Worm (Caenorhabditis elegans) whole organism, young adult: Measurements from ENCODE around the gene K09E4.4.

Source experiments
- B0261.1 ChIP-seq: sonication (generic microtip); optimal IDR thresholded peaks from 2 replicates; lab custom pipeline; 2016; ENCODE audit warnings: mild to moderate bottlenecking, missing genetic modification characterization, moderate library complexity, missing compliant biosample characterization
- D2030.7 ChIP-seq: fragments of 200-800 bp; sonication (Bioruptor generic); IDR thresholded peaks from 2 replicates; pipeline ENCODE4 v1.3.6; 2022; ENCODE audit warnings: missing genetic modification reagents, missing genetic modification characterization, missing compliant biosample characterization
- F37B4.10 ChIP-seq: fragments of 200-800 bp; sonication (Bioruptor generic); IDR thresholded peaks from 2 replicates; pipeline ENCODE4 v1.3.6; 2022; ENCODE audit warnings: missing genetic modification characterization, missing compliant biosample characterization
- K11D2.4 ChIP-seq: fragments of 200-800 bp; sonication (Bioruptor generic); IDR thresholded peaks from 2 replicates; pipeline ENCODE4 v1.3.6; 2022; ENCODE audit warnings: missing genetic modification reagents, missing genetic modification characterization, missing compliant biosample characterization
- T07F8.4 ChIP-seq: sonication (generic microtip); optimal IDR thresholded peaks from 2 replicates; lab custom pipeline; 2016; ENCODE audit warnings: mild to moderate bottlenecking, missing genetic modification characterization, moderate library complexity, missing compliant biosample characterization
- Y53F4B.3 ChIP-seq: fragments of 200-800 bp; sonication (Bioruptor generic); IDR thresholded peaks from 2 replicates; pipeline ENCODE4 v1.3.6; 2022; ENCODE audit warnings: missing genetic modification reagents, missing genetic modification characterization, missing compliant biosample characterization
- Y79H2A.3 ChIP-seq: fragments of 200-800 bp; sonication (Bioruptor generic); conservative IDR thresholded peaks from 2 replicates; pipeline ENCODE4 v1.3.6; 2022; ENCODE audit warnings: missing genetic modification reagents, missing genetic modification characterization, missing compliant biosample characterization
- ama-1 ChIP-seq, 3 experiments: fragments of 150-350 bp in 1 of 3; sonication (generic microtip) in 2 of 3; optimal IDR thresholded peaks; 2 replicates each; lab custom pipeline; 2014 to 2018; ENCODE audit warnings: missing biosample characterization in 2 of 3, missing genetic modification characterization in 2 of 3, missing genetic modification reagents in 2 of 3
- atf-7 ChIP-seq: sonication (generic microtip); optimal IDR thresholded peaks from 2 replicates; lab custom pipeline; 2017; ENCODE audit warnings: mild to moderate bottlenecking, missing genetic modification characterization, missing compliant biosample characterization
- athp-1 ChIP-seq: sonication (generic microtip); optimal IDR thresholded peaks from 2 replicates; lab custom pipeline; 2017; ENCODE audit warnings: mild to moderate bottlenecking, missing genetic modification characterization, missing compliant biosample characterization
- attf-5 ChIP-seq: fragments of 200-800 bp; sonication (Bioruptor generic); optimal IDR thresholded peaks from 2 replicates; lab custom pipeline; 2018; ENCODE audit warnings: mild to moderate bottlenecking, missing genetic modification characterization, missing compliant biosample characterization
- bed-1 ChIP-seq: fragments of 200-800 bp; sonication (Bioruptor generic); IDR thresholded peaks from 2 replicates; pipeline ENCODE4 v1.3.6; 2022; ENCODE audit warnings: missing genetic modification reagents, missing genetic modification characterization, missing compliant biosample characterization
- bed-2 ChIP-seq: fragments of 200-800 bp; sonication (Bioruptor generic); IDR thresholded peaks from 2 replicates; pipeline ENCODE4 v1.3.6; 2022; ENCODE audit warnings: missing genetic modification reagents, missing genetic modification characterization, missing compliant biosample characterization
- ccch-3 ChIP-seq: fragments of 200-800 bp; sonication (Bioruptor generic); optimal IDR thresholded peaks from 2 replicates; lab custom pipeline; 2018; ENCODE audit warnings: mild to moderate bottlenecking, missing genetic modification characterization, missing compliant biosample characterization
- cebp-2 ChIP-seq: fragments of 200-800 bp; sonication (Bioruptor generic); IDR thresholded peaks from 2 replicates; pipeline ENCODE4 v1.3.6; 2022; ENCODE audit warnings: missing genetic modification characterization, missing compliant biosample characterization
- ceh-27 ChIP-seq: fragments of 200-800 bp; sonication (Bioruptor generic); optimal IDR thresholded peaks from 2 replicates; lab custom pipeline; 2018; ENCODE audit warnings: mild to moderate bottlenecking, missing genetic modification characterization, moderate library complexity, missing compliant biosample characterization
- ceh-58 ChIP-seq: fragments of 200-800 bp; sonication (Bioruptor generic); IDR thresholded peaks from 2 replicates; pipeline ENCODE4 v1.3.6; 2022; ENCODE audit warnings: missing genetic modification characterization, missing compliant biosample characterization
- chd-7 ChIP-seq: sonication (generic microtip); optimal IDR thresholded peaks from 2 replicates; lab custom pipeline; 2016; ENCODE audit warnings: mild to moderate bottlenecking, missing genetic modification characterization, moderate library complexity, missing compliant biosample characterization
- dox-1 ChIP-seq: fragments of 200-800 bp; sonication (Bioruptor generic); IDR thresholded peaks from 2 replicates; pipeline ENCODE4 v1.3.6; 2022; ENCODE audit warnings: missing genetic modification reagents, missing genetic modification characterization, missing compliant biosample characterization
- dpff-1 ChIP-seq: sonication (generic microtip); optimal IDR thresholded peaks from 2 replicates; lab custom pipeline; 2017; ENCODE audit warnings: mild to moderate bottlenecking, missing genetic modification characterization, missing compliant biosample characterization
- dpl-1 ChIP-seq: fragments of 150-350 bp; optimal IDR thresholded peaks from 2 replicates; lab custom pipeline; 2014; ENCODE audit warnings: missing biosample characterization, missing genetic modification reagents, missing genetic modification characterization
- egrh-3 ChIP-seq: fragments of 200-800 bp; sonication (Bioruptor generic); IDR thresholded peaks from 2 replicates; pipeline ENCODE4 v1.3.6; 2022; ENCODE audit warnings: missing genetic modification reagents, missing genetic modification characterization, missing compliant biosample characterization
- ekl-4 ChIP-seq: fragments of 200-800 bp; sonication (Bioruptor generic); IDR thresholded peaks from 2 replicates; pipeline ENCODE4 v1.3.6; 2022; ENCODE audit warnings: missing genetic modification reagents, missing genetic modification characterization, missing compliant biosample characterization
- ets-4 ChIP-seq: fragments of 200-800 bp; sonication (Bioruptor generic); optimal IDR thresholded peaks from 2 replicates; lab custom pipeline; 2018; ENCODE audit warnings: mild to moderate bottlenecking, missing genetic modification characterization, missing compliant biosample characterization
- fkh-3 ChIP-seq: sonication (generic microtip); optimal IDR thresholded peaks from 2 replicates; lab custom pipeline; 2016; ENCODE audit warnings: mild to moderate bottlenecking, missing genetic modification characterization, missing compliant biosample characterization
- hlh-26 ChIP-seq: fragments of 200-800 bp; sonication (Bioruptor generic); conservative IDR thresholded peaks from 2 replicates; pipeline ENCODE4 v1.3.6; 2022; ENCODE audit warnings: missing genetic modification reagents, missing genetic modification characterization, missing compliant biosample characterization
- hmg-1.2 ChIP-seq: fragments of 200-800 bp; sonication (Bioruptor generic); IDR thresholded peaks from 2 replicates; pipeline ENCODE4 v1.3.6; 2022; ENCODE audit warnings: missing genetic modification reagents, missing genetic modification characterization, missing compliant biosample characterization
- lir-1 ChIP-seq: fragments of 200-800 bp; sonication (Bioruptor generic); conservative IDR thresholded peaks from 2 replicates; pipeline ENCODE4 v1.3.6; 2022; ENCODE audit warnings: missing genetic modification reagents, missing genetic modification characterization, missing compliant biosample characterization
- madf-10 ChIP-seq: sonication (generic microtip); optimal IDR thresholded peaks from 2 replicates; lab custom pipeline; 2016; ENCODE audit warnings: mild to moderate bottlenecking, missing genetic modification characterization, missing compliant biosample characterization
- madf-3 ChIP-seq: fragments of 200-800 bp; sonication (Bioruptor generic); IDR thresholded peaks from 2 replicates; pipeline ENCODE4 v1.3.6; 2022; ENCODE audit warnings: missing genetic modification reagents, missing genetic modification characterization, missing compliant biosample characterization
- mxl-1 ChIP-seq: sonication (generic microtip); optimal IDR thresholded peaks from 2 replicates; lab custom pipeline; 2016; ENCODE audit warnings: missing genetic modification characterization, missing compliant biosample characterization
- nfya-2 ChIP-seq: fragments of 200-800 bp; sonication (Bioruptor generic); IDR thresholded peaks from 2 replicates; pipeline ENCODE4 v1.3.6; 2022; ENCODE audit warnings: missing genetic modification reagents, missing genetic modification characterization, missing compliant biosample characterization
- nhr-90 ChIP-seq: sonication (generic microtip); optimal IDR thresholded peaks from 2 replicates; lab custom pipeline; 2016; ENCODE audit warnings: missing genotype, mild to moderate bottlenecking, missing genetic modification characterization, missing compliant biosample characterization
- pbrm-1 ChIP-seq: fragments of 200-800 bp; sonication (Bioruptor generic); IDR thresholded peaks from 2 replicates; pipeline ENCODE4 v1.3.6; 2022; ENCODE audit warnings: missing genetic modification reagents, missing genetic modification characterization, missing compliant biosample characterization
- rcor-1 ChIP-seq: fragments of 200-800 bp; sonication (Bioruptor generic); IDR thresholded peaks from 2 replicates; pipeline ENCODE4 v1.3.6; 2022; ENCODE audit warnings: missing genetic modification reagents, missing genetic modification characterization, missing compliant biosample characterization
- rec-8 ChIP-seq, 2 experiments: sonication (generic microtip); optimal IDR thresholded peaks; 2 replicates each; lab custom pipeline; 2016; ENCODE audit warnings: mild to moderate bottlenecking in 2 of 2, missing genetic modification characterization in 2 of 2, missing genetic modification reagents in 2 of 2, missing genotype in 2 of 2, missing biosample characterization in 1 of 2, missing compliant biosample characterization in 1 of 2, moderate library complexity in 1 of 2
- repo-1 ChIP-seq: sonication (generic microtip); optimal IDR thresholded peaks from 2 replicates; lab custom pipeline; 2017; ENCODE audit warnings: mild to moderate bottlenecking, missing genetic modification characterization, missing compliant biosample characterization
- sea-2 ChIP-seq: fragments of 200-800 bp; sonication (Bioruptor generic); IDR thresholded peaks from 2 replicates; pipeline ENCODE4 v1.3.6; 2022; ENCODE audit warnings: missing genetic modification characterization, missing compliant biosample characterization
- snpc-1.1 ChIP-seq: sonication (generic microtip); optimal IDR thresholded peaks from 2 replicates; lab custom pipeline; 2017; ENCODE audit warnings: missing genetic modification characterization, mild to moderate bottlenecking, missing compliant biosample characterization, antibody characterized with exemption, moderate library complexity, missing genotype, missing genetic modification reagents; ENCODE audit not compliant: insufficient read depth
- snpc-3.4 ChIP-seq: sonication (generic microtip); optimal IDR thresholded peaks from 2 replicates; lab custom pipeline; 2017; ENCODE audit warnings: missing genetic modification characterization, mild to moderate bottlenecking, missing compliant biosample characterization, antibody characterized with exemption, moderate library complexity, missing genotype, missing genetic modification reagents
- tlf-1 ChIP-seq: fragments of 200-800 bp; sonication (Bioruptor generic); optimal IDR thresholded peaks from 2 replicates; lab custom pipeline; 2018; ENCODE audit warnings: mild to moderate bottlenecking, missing genetic modification characterization, missing compliant biosample characterization
- zim-3 ChIP-seq: sonication (generic microtip); optimal IDR thresholded peaks from 2 replicates; lab custom pipeline; 2017; ENCODE audit warnings: mild to moderate bottlenecking, missing genetic modification characterization, moderate library complexity, missing compliant biosample characterization
- ztf-22 ChIP-seq: fragments of 200-800 bp; sonication (Bioruptor generic); optimal IDR thresholded peaks from 2 replicates; lab custom pipeline; 2018; ENCODE audit warnings: mild to moderate bottlenecking, missing genetic modification characterization, moderate library complexity, missing compliant biosample characterization
- ztf-25 ChIP-seq: fragments of 200-800 bp; sonication (Bioruptor generic); IDR thresholded peaks from 2 replicates; pipeline ENCODE4 v1.3.6; 2022; ENCODE audit warnings: missing genetic modification reagents, missing genetic modification characterization, missing compliant biosample characterization
- ztf-28 ChIP-seq: fragments of 200-800 bp; sonication (Bioruptor generic); IDR thresholded peaks from 2 replicates; pipeline ENCODE4 v1.3.6; 2022; ENCODE audit warnings: missing genetic modification reagents, missing genetic modification characterization, missing compliant biosample characterization

Gene K09E4.4

ce11 chrII:14155259-14156023, 33.5 kb upstream of the K09E4.4 start, which contains the start of the genes rpl-43 and xrn-2 (continued):
- TF ChIP-seq ceh-27 (GFP tag; lab: Kevin White, UChicago): no peak
- TF ChIP-seq sea-2: no peak
- TF ChIP-seq egrh-3 (GFP tag; lab: Robert Waterston, UW): peak; percentile 67

DNA sequence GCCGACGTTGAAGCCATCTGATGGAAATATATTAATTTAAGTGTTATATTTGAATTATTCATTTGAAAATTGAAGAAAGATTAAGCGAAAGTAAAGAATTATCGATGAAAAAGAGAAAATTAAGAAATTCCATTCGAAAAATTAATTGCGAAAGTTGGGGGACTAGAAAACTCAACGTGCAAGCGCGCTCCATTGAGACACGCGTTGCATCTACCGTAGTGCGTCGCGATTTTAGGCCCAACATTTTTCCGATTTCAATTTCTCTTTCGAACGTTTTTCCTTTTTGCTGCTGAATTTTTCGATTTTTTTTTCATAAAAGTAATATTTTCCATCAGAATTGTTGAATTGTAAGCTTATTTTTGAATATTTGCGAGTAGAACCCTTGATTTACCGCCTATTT, 32.4 kb upstream of the K09E4.4 start, which contains the start of gene Y48B6A.1:
Gene Y48B6A.1, minus strand, starts transcription at position 17 of the 400 bp plus-strand sequence.
- TF ChIP-seq B0261.1 (tag; lab: Kevin White, UChicago) (peak; percentile 16), hmg-1.2 (GFP tag; lab: Robert Waterston, UW) (peak; percentile 76), repo-1 (tag; lab: Kevin White, UChicago) (no peak), rcor-1 (GFP tag; lab: Robert Waterston, UW) (peak; percentile 87), cebp-2 (GFP tag; lab: Robert Waterston, UW) (no peak), fkh-3 (tag; lab: Kevin White, UChicago) (no peak), hlh-26 (no peak), rec-8 (tag; optimal IDR thresholded peaks at IDR 0.05; lab: Kevin White, UChicago) (peak in 1 of 2 experiments; percentile 70), madf-10 (tag; lab: Kevin White, UChicago) (peak; percentile 78), Y79H2A.3 (GFP tag; lab: Robert Waterston, UW) (0 out of 2 replicates have a peak, but pooled peaks have one; percentile 55), zim-3 (peak; percentile 43), attf-5 (GFP tag; lab: Kevin White, UChicago) (peak; percentile 98), dpl-1 (peak; percentile 65), ama-1 (optimal IDR thresholded peaks at IDR 0.05; lab: Kevin White, UChicago) (no peak), ama-1 (GFP tag; optimal IDR thresholded peaks at IDR 0.05; lab: Kevin White, UChicago) (no peak), atf-7 (peak; percentile 21), bed-2 (GFP tag; lab: Robert Waterston, UW) (peak; percentile 80; the same call in 1 of the 2 replicates), egrh-3 (GFP tag; lab: Robert Waterston, UW) (peak; percentile 82), D2030.7 (GFP tag; lab: Robert Waterston, UW) (peak; percentile 95), T07F8.4 (no peak), ekl-4 (GFP tag; lab: Robert Waterston, UW) (peak; percentile 89), snpc-1.1 (tag; lab: Kevin White, UChicago) (peak; percentile 64), ceh-58 (no peak), tlf-1 (GFP tag; lab: Kevin White, UChicago) (peak; percentile 85), ztf-25 (GFP tag; lab: Robert Waterston, UW) (peak; percentile 90), mxl-1 (tag; lab: Kevin White, UChicago) (no peak), lir-1 (GFP tag; lab: Robert Waterston, UW) (peak; percentile 81), snpc-3.4 (tag; lab: Kevin White, UChicago) (peak; percentile 79), K11D2.4 (GFP tag; lab: Robert Waterston, UW) (peak; percentile 86), ceh-27 (GFP tag; lab: Kevin White, UChicago) (peak; percentile 96), bed-1 (GFP tag; lab: Robert Waterston, UW) (no peak), chd-7 (peak; percentile 30), madf-3 (GFP tag; lab: Robert Waterston, UW) (peak; percentile 99), F37B4.10 (no peak), ets-4 (GFP tag; lab: Kevin White, UChicago) (no peak), sea-2 (no peak), ztf-28 (GFP tag; lab: Robert Waterston, UW) (peak; percentile 96), nhr-90 (no peak), dox-1 (GFP tag; lab: Robert Waterston, UW) (peak; percentile 97), pbrm-1 (peak; percentile 91), ztf-22 (GFP tag; lab: Kevin White, UChicago) (no peak), nfya-2 (GFP tag; lab: Robert Waterston, UW) (no peak), athp-1 (tag; lab: Kevin White, UChicago) (peak; percentile 89), dpff-1 (tag; lab: Kevin White, UChicago) (no peak), ccch-3 (peak; percentile 80), Y53F4B.3 (GFP tag; lab: Robert Waterston, UW) (no peak)
